Fruit fly (Drosophila melanogaster) whole organism, embryonic: Measurements from ENCODE around the gene CG15717.
A peak's percentile ranks its signal among the peaks of the same experiment; 100 is the strongest.

Experiments
- Adf1 ChIP-seq: fragments of 200-800 bp; sonication (Bioruptor generic); IDR thresholded peaks from 2 replicates; pipeline ENCODE4 v1.3.6; 2022; ENCODE audit warnings: missing biosample characterization, missing genetic modification characterization
- Bdp1 ChIP-seq: fragments of 200-800 bp; sonication (Bioruptor generic); optimal IDR thresholded peaks from 3 replicates; lab custom pipeline; 2016; ENCODE audit warnings: missing biosample characterization, missing genetic modification characterization
- Blimp-1 ChIP-seq: fragments of 200-800 bp; sonication (Bioruptor generic); optimal IDR thresholded peaks from 3 replicates; lab custom pipeline; 2018; ENCODE audit warnings: missing biosample characterization, missing genetic modification characterization, mild to moderate bottlenecking, moderate library complexity, missing genetic modification reagents
- CG10267 ChIP-seq: fragments of 200-800 bp; sonication (Bioruptor generic); optimal IDR thresholded peaks from 2 replicates; lab custom pipeline; 2018; ENCODE audit warnings: missing biosample characterization, mild to moderate bottlenecking, missing genetic modification characterization, moderate library complexity
- CG10979 ChIP-seq: fragments of 200-800 bp; sonication (Bioruptor generic); optimal IDR thresholded peaks from 2 replicates; lab custom pipeline; 2018; ENCODE audit warnings: missing biosample characterization, mild to moderate bottlenecking, missing genetic modification characterization, moderate library complexity
- CG14014 ChIP-seq: fragments of 200-800 bp; sonication (Bioruptor generic); IDR thresholded peaks from 2 replicates; pipeline ENCODE4 v1.3.6; 2022; ENCODE audit warnings: missing biosample characterization, missing genetic modification characterization
- CG14710 ChIP-seq: fragments of 200-800 bp; sonication (Bioruptor generic); optimal IDR thresholded peaks from 3 replicates; lab custom pipeline; 2019; ENCODE audit warnings: missing biosample characterization, mild to moderate bottlenecking, missing genetic modification characterization, moderate library complexity
- CG15601 ChIP-seq: fragments of 200-800 bp; sonication (Bioruptor generic); optimal IDR thresholded peaks from 3 replicates; lab custom pipeline; 2019; ENCODE audit warnings: missing biosample characterization, mild to moderate bottlenecking, missing genetic modification characterization, moderate library complexity
- CG1602 ChIP-seq: fragments of 200-800 bp; sonication (Bioruptor generic); optimal IDR thresholded peaks from 3 replicates; lab custom pipeline; 2016; ENCODE audit warnings: missing biosample characterization, missing genetic modification characterization
- CG1603 ChIP-seq: fragments of 200-800 bp; sonication (Bioruptor generic); optimal IDR thresholded peaks from 2 replicates; lab custom pipeline; 2019; ENCODE audit warnings: missing biosample characterization, mild to moderate bottlenecking, missing genetic modification characterization, moderate library complexity
- CG1647 ChIP-seq: fragments of 200-800 bp; sonication (Bioruptor generic); optimal IDR thresholded peaks from 3 replicates; lab custom pipeline; 2016; ENCODE audit warnings: missing biosample characterization, missing genetic modification characterization
- CG16863 ChIP-seq: fragments of 200-800 bp; sonication (Bioruptor generic); optimal IDR thresholded peaks from 3 replicates; lab custom pipeline; 2016; ENCODE audit warnings: missing biosample characterization, missing genetic modification characterization
- CG17359 ChIP-seq: fragments of 200-800 bp; sonication (Bioruptor generic); optimal IDR thresholded peaks from 3 replicates; lab custom pipeline; 2018; ENCODE audit warnings: missing biosample characterization, mild to moderate bottlenecking, missing genetic modification characterization, moderate library complexity
- CG1792 ChIP-seq: fragments of 200-800 bp; sonication (Bioruptor generic); optimal IDR thresholded peaks from 2 replicates; lab custom pipeline; 2016; ENCODE audit warnings: missing biosample characterization, missing genetic modification characterization
- CG18262 ChIP-seq: fragments of 200-800 bp; optimal IDR thresholded peaks from 3 replicates; lab custom pipeline; 2019; ENCODE audit warnings: missing biosample characterization, mild to moderate bottlenecking, missing genetic modification characterization, moderate library complexity
- CG3726 ChIP-seq: fragments of 200-800 bp; sonication (Bioruptor generic); IDR thresholded peaks from 3 replicates; pipeline ENCODE4, ENCODE4 v1.3.6; 2022; ENCODE audit warnings: missing biosample characterization, missing genetic modification characterization
- CG4707 ChIP-seq: fragments of 200-800 bp; sonication (Bioruptor generic); optimal IDR thresholded peaks from 2 replicates; lab custom pipeline; 2018; ENCODE audit warnings: missing biosample characterization, mild to moderate bottlenecking, missing genetic modification characterization, moderate library complexity
- CG6175 ChIP-seq: fragments of 200-800 bp; sonication (Bioruptor generic); IDR thresholded peaks from 3 replicates; pipeline ENCODE4 v1.3.6; 2022; ENCODE audit warnings: missing biosample characterization, missing genetic modification characterization
- CG9797 ChIP-seq: fragments of 200-800 bp; sonication (Bioruptor generic); optimal IDR thresholded peaks from 3 replicates; lab custom pipeline; 2018; ENCODE audit warnings: missing biosample characterization, mild to moderate bottlenecking, missing genetic modification characterization
- CHES-1-like ChIP-seq: fragments of 200-800 bp; sonication (Bioruptor generic); optimal IDR thresholded peaks from 2 replicates; lab custom pipeline; 2016; ENCODE audit warnings: missing biosample characterization, missing genetic modification characterization
- D19A ChIP-seq: fragments of 200-800 bp; optimal IDR thresholded peaks from 3 replicates; lab custom pipeline; 2019; ENCODE audit warnings: missing biosample characterization, mild to moderate bottlenecking, missing genetic modification characterization, moderate library complexity
- Deaf1 ChIP-seq: fragments of 200-800 bp; optimal IDR thresholded peaks from 3 replicates; lab custom pipeline; 2019; ENCODE audit warnings: missing biosample characterization, mild to moderate bottlenecking, missing genetic modification characterization, moderate library complexity
- Dek ChIP-seq: fragments of 200-800 bp; sonication (Bioruptor generic); optimal IDR thresholded peaks from 3 replicates; lab custom pipeline; 2019; ENCODE audit warnings: missing biosample characterization, mild to moderate bottlenecking, missing genetic modification characterization, moderate library complexity
- Ets97D ChIP-seq: fragments of 200-800 bp; sonication (Bioruptor generic); optimal IDR thresholded peaks from 3 replicates; lab custom pipeline; 2016; ENCODE audit warnings: missing biosample characterization, missing genetic modification characterization
- Fer3 ChIP-seq: fragments of 200-800 bp; sonication (Bioruptor generic); optimal IDR thresholded peaks from 2 replicates; lab custom pipeline; 2018; ENCODE audit warnings: missing biosample characterization, mild to moderate bottlenecking, missing genetic modification characterization, moderate library complexity
- HmgZ ChIP-seq: fragments of 200-800 bp; sonication (Bioruptor generic); optimal IDR thresholded peaks from 2 replicates; lab custom pipeline; 2018; ENCODE audit warnings: missing biosample characterization, mild to moderate bottlenecking, missing genetic modification characterization
- NFAT ChIP-seq: fragments of 200-800 bp; sonication (Bioruptor generic); IDR thresholded peaks from 2 replicates; pipeline ENCODE4 v1.3.6; 2022; ENCODE audit warnings: missing biosample characterization, missing genetic modification characterization
- Six4 ChIP-seq: fragments of 200-800 bp; sonication (Bioruptor generic); optimal IDR thresholded peaks from 2 replicates; lab custom pipeline; 2016; ENCODE audit warnings: missing biosample characterization, missing genetic modification characterization
- Sox100B ChIP-seq: fragments of 200-800 bp; sonication (Bioruptor generic); optimal IDR thresholded peaks from 3 replicates; lab custom pipeline; 2018; ENCODE audit warnings: missing biosample characterization, mild to moderate bottlenecking, missing genetic modification characterization
- Sry-β ChIP-seq: fragments of 200-800 bp; sonication (Bioruptor generic); optimal IDR thresholded peaks from 2 replicates; lab custom pipeline; 2018; ENCODE audit warnings: missing biosample characterization, mild to moderate bottlenecking, missing genetic modification characterization, moderate library complexity
- Sry-δ ChIP-seq: fragments of 200-800 bp; sonication (Bioruptor generic); optimal IDR thresholded peaks from 2 replicates; lab custom pipeline; 2016; ENCODE audit warnings: missing biosample characterization, missing genetic modification characterization
- abd-A ChIP-seq: fragments of 200-800 bp; sonication (Bioruptor generic); optimal IDR thresholded peaks from 3 replicates; lab custom pipeline; 2019; ENCODE audit warnings: missing biosample characterization, mild to moderate bottlenecking, missing genetic modification characterization, moderate library complexity
- ato ChIP-seq: fragments of 200-800 bp; sonication (Bioruptor generic); IDR thresholded peaks from 2 replicates; pipeline ENCODE4 v1.3.6; 2022; ENCODE audit warnings: missing biosample characterization, missing genetic modification characterization; ENCODE audit not compliant: partially characterized antibody
- chif ChIP-seq, 2 experiments: fragments of 200-800 bp; sonication (Bioruptor generic); optimal IDR thresholded peaks; 3 replicates each; lab custom pipeline; 2016; ENCODE audit warnings: missing biosample characterization in 2 of 2, missing genetic modification characterization in 2 of 2
- danr ChIP-seq: fragments of 200-800 bp; sonication (Bioruptor generic); IDR thresholded peaks from 2 replicates; pipeline ENCODE4 v1.3.6; 2022; ENCODE audit warnings: missing biosample characterization, missing genetic modification characterization
- disco-r ChIP-seq: fragments of 200-800 bp; sonication (Bioruptor generic); optimal IDR thresholded peaks from 2 replicates; lab custom pipeline; 2016; ENCODE audit warnings: missing biosample characterization, missing genetic modification characterization
- ems ChIP-seq: fragments of 200-800 bp; sonication (Bioruptor generic); optimal IDR thresholded peaks from 3 replicates; lab custom pipeline; 2016; ENCODE audit warnings: missing biosample characterization, missing genetic modification characterization
- esg ChIP-seq: fragments of 200-800 bp; sonication (Bioruptor generic); conservative IDR thresholded peaks from 2 replicates; pipeline ENCODE4 v1.3.6; 2022; ENCODE audit warnings: missing biosample characterization, missing genetic modification characterization
- lilli ChIP-seq: fragments of 200-800 bp; sonication (Bioruptor generic); optimal IDR thresholded peaks from 3 replicates; lab custom pipeline; 2016; ENCODE audit warnings: missing biosample characterization, missing genetic modification characterization
- pho ChIP-seq: fragments of 200-800 bp; sonication (Bioruptor generic); optimal IDR thresholded peaks from 2 replicates; lab custom pipeline; 2016; ENCODE audit warnings: missing biosample characterization, missing genetic modification characterization
- sc ChIP-seq, 3 experiments: fragments of >200 bp in 2 of 3; fragments of 200-800 bp in 1 of 3; sonication (Bioruptor generic) in 1 of 3; optimal IDR thresholded peaks; 2 replicates in 2 of 3; 3 replicates in 1 of 3; lab custom pipeline; 2017; ENCODE audit warnings: mild to moderate bottlenecking in 1 of 3, missing biosample characterization in 1 of 3, missing genetic modification characterization in 1 of 3, missing genetic modification reagents in 1 of 3
- schlank ChIP-seq: fragments of 200-800 bp; sonication (Bioruptor generic); optimal IDR thresholded peaks from 2 replicates; lab custom pipeline; 2018; ENCODE audit warnings: missing biosample characterization, mild to moderate bottlenecking, missing genetic modification characterization
- scrt ChIP-seq: fragments of 200-800 bp; sonication (Bioruptor generic); optimal IDR thresholded peaks from 2 replicates; lab custom pipeline; 2018; ENCODE audit warnings: missing biosample characterization, mild to moderate bottlenecking, missing genetic modification characterization, moderate library complexity
- stc ChIP-seq: fragments of 200-800 bp; sonication (Bioruptor generic); IDR thresholded peaks from 2 replicates; pipeline ENCODE4 v1.3.6; 2022; ENCODE audit warnings: missing biosample characterization, missing genetic modification characterization
- stwl ChIP-seq: fragments of 200-800 bp; sonication (Bioruptor generic); optimal IDR thresholded peaks from 3 replicates; lab custom pipeline; 2018; ENCODE audit warnings: missing biosample characterization, mild to moderate bottlenecking, missing genetic modification characterization, moderate library complexity
- unc-4 ChIP-seq: fragments of 200-800 bp; sonication (Bioruptor generic); IDR thresholded peaks from 2 replicates; pipeline ENCODE4 v1.3.6; 2022; ENCODE audit warnings: missing biosample characterization, missing genetic modification characterization; ENCODE audit not compliant: partially characterized antibody
- vnd ChIP-seq: fragments of 200-800 bp; sonication (Bioruptor generic); IDR thresholded peaks from 3 replicates; pipeline ENCODE4 v1.3.6; 2022; ENCODE audit warnings: missing biosample characterization, missing genetic modification characterization; ENCODE audit not compliant: partially characterized antibody
- yki ChIP-seq: fragments of >200 bp; optimal IDR thresholded peaks from 3 replicates; lab custom pipeline; 2018
- z ChIP-seq: fragments of 200-800 bp; sonication (Bioruptor generic); IDR thresholded peaks from 3 replicates; pipeline ENCODE4 v1.3.6; 2022; ENCODE audit warnings: missing biosample characterization, missing genetic modification characterization
- zfh2 ChIP-seq: fragments of 200-800 bp; sonication (Bioruptor generic); optimal IDR thresholded peaks from 2 replicates; lab custom pipeline; 2016; ENCODE audit warnings: missing biosample characterization, missing genetic modification characterization

Gene CG15717

dm6 chrX:13099919-13100318, 28.8 kb upstream of the CG15717 start (continued):
- TF ChIP-seq ato (GFP tag; lab: Robert Waterston, UW): no peak
- TF ChIP-seq CG10267: peak; percentile 59
- TF ChIP-seq yki (lab: Kevin White, UChicago): no peak
- TF ChIP-seq CG16863: no peak
- TF ChIP-seq CG14710 (tag; lab: Kevin White, UChicago): peak; percentile 44
- TF ChIP-seq disco-r (GFP tag; lab: Kevin White, UChicago): no peak
- TF ChIP-seq danr: peak; percentile 52; the same call in 1 of the 2 replicates
- TF ChIP-seq schlank: peak; percentile 82
- TF ChIP-seq ems (GFP tag; lab: Kevin White, UChicago): no peak
- peak; percentile 57 for TF ChIP-seq Six4
- TF ChIP-seq Ets97D (GFP tag; lab: Kevin White, UChicago): peak; percentile 5
- no peak for TF ChIP-seq stwl (tag; lab: Kevin White, UChicago)
- peak; percentile 66 for TF ChIP-seq CG10979 (tag; lab: Kevin White, UChicago)
- peak; percentile 62 for TF ChIP-seq Deaf1
- TF ChIP-seq CG14014 (GFP tag; lab: Robert Waterston, UW): peak; percentile 92
- peak; percentile 62 for TF ChIP-seq D19A (tag; lab: Kevin White, UChicago)
- TF ChIP-seq CG18262 (tag; lab: Kevin White, UChicago): peak; percentile 70
- peak; percentile 64 for TF ChIP-seq Sox100B (GFP tag; lab: Kevin White, UChicago)
- TF ChIP-seq NFAT (GFP tag; lab: Robert Waterston, UW): peak; percentile 91
- no peak for TF ChIP-seq abd-A (tag; lab: Kevin White, UChicago)
- no peak for TF ChIP-seq CG9797
- TF ChIP-seq CG15601 (tag; lab: Kevin White, UChicago): peak; percentile 45
- TF ChIP-seq chif (GFP tag; optimal IDR thresholded peaks at IDR 0.05; lab: Kevin White, UChicago): no peak
- peak; percentile 75 for TF ChIP-seq esg (GFP tag; lab: Robert Waterston, UW)
- TF ChIP-seq scrt (GFP tag; lab: Kevin White, UChicago): peak; percentile 72
- TF ChIP-seq CG3726 (GFP tag; lab: Robert Waterston, UW): peak; percentile 84; the same call in 2 of the 3 replicates
- TF ChIP-seq CG17359 (tag; lab: Kevin White, UChicago): peak; percentile 85
- TF ChIP-seq Blimp-1: peak; percentile 69
- peak; percentile 88 for TF ChIP-seq Dek (tag; lab: Kevin White, UChicago)
- TF ChIP-seq Sry-δ (GFP tag; lab: Kevin White, UChicago): no peak
- peak; percentile 77 for TF ChIP-seq CG6175 (GFP tag; lab: Robert Waterston, UW)
- peak; percentile 11 for TF ChIP-seq pho
- TF ChIP-seq HmgZ: peak; percentile 84
- TF ChIP-seq Bdp1 (GFP tag; lab: Kevin White, UChicago): no peak
- TF ChIP-seq CG1602: peak; percentile 40
- no peak for TF ChIP-seq CG1792 (GFP tag; lab: Kevin White, UChicago)
- peak; percentile 64 for TF ChIP-seq CG1603 (tag; lab: Kevin White, UChicago)
- no peak for TF ChIP-seq unc-4 (GFP tag; lab: Robert Waterston, UW)
- TF ChIP-seq vnd: no peak
- peak; percentile 7 for TF ChIP-seq CG4707 (GFP tag; lab: Kevin White, UChicago)
- peak; percentile 81 for TF ChIP-seq stc (GFP tag; lab: Robert Waterston, UW)
- peak; percentile 69 for TF ChIP-seq lilli (GFP tag; lab: Kevin White, UChicago)
- TF ChIP-seq sc (optimal IDR thresholded peaks at IDR 0.05; lab: Kevin White, UChicago): no peak
- TF ChIP-seq sc (GFP tag; optimal IDR thresholded peaks at IDR 0.05; lab: Kevin White, UChicago): peak; percentile 21
- no peak for TF ChIP-seq CG1647
- peak; percentile 49 for TF ChIP-seq zfh2 (GFP tag; lab: Kevin White, UChicago)
- TF ChIP-seq Sry-β (GFP tag; lab: Kevin White, UChicago): peak; percentile 17
- 0 out of 3 replicates have a peak, but pooled peaks have one; percentile 28 for TF ChIP-seq z (GFP tag; lab: Robert Waterston, UW)
- TF ChIP-seq Fer3: peak; percentile 89
- TF ChIP-seq Adf1: peak; percentile 41; the same call in 1 of the 2 replicates
- no peak for TF ChIP-seq CHES-1-like
